Fruit fly (Drosophila melanogaster): ENCODE data around the gene xmas.

DNA sequence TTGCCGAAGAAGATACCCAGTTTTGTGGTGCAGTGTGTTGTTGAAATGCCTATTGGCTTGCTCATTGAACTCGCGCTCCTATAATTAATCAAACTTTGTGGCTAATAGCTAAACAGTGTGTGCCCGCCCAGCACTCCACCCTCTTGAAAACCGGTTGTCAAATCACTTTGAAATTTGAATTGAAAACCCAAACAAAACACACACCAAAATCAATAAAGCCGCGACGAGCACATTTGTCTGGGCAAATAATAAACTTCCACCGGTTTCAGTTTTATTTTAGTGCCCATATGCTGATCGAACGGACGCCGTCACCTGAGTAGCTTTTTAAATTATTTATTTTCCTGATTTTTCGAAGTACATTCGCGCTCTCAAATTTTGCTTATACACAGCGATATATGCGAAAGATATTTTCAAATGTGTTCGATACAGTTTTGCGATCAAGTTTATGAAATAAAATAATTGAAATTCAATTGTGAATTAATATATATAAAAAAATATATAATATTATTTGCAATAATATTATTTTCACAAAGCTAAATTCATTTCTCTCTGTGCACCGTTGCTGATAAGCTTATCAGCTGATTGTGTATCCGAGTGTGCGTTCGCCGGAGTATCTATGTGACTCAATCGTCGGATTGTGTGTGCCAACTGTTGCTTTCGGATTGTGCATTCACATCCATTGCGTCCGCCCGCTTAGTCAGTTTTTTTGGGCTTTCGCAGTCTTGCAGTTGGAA lies 29.2 kb downstream of the xmas start:
- TF ChIP-seq CTCF (optimal IDR thresholded peaks at IDR 0.05) = no peak
- TF ChIP-seq CG8478 (optimal IDR thresholded peaks at IDR 0.05) = no peak

All from S2 (cell line).